Fruit fly (Drosophila melanogaster) S2 (cell line): ENCODE data around the gene CG9921.

Experiments
- CG8478 ChIP-seq: fragments of >200 bp; optimal IDR thresholded peaks from 2 replicates; lab custom pipeline; 2018
- CTCF ChIP-seq, 2 experiments: fragments of >200 bp; optimal IDR thresholded peaks; 2 replicates each; lab custom pipeline; 2018

dm6 chrX:16281717-16282529 lies 51.5 kb downstream of the CG9921 start:
- TF ChIP-seq CG8478 (lab: Kevin White, UChicago) (no peak), CTCF (optimal IDR thresholded peaks at IDR 0.05; lab: Kevin White, UChicago) (no peak)
